Fruit fly (Drosophila melanogaster): ENCODE measurements around the gene CG45075.
A peak's percentile ranks its signal among the peaks of the same experiment; 100 is the strongest.

dm6 chr2L:6090365-6090764, 847 bp upstream of the CG45075 start:
- TF ChIP-seq CG12104 (GFP tag; optimal IDR thresholded peaks at IDR 0.05): no peak
- TF ChIP-seq cas (GFP tag; IDR thresholded peaks at IDR 0.05): no peak
- no peak for TF ChIP-seq CG16813 (GFP tag; IDR thresholded peaks at IDR 0.05; ENCODE audit: partially characterized antibody)
- no peak for TF ChIP-seq CG3065 (GFP tag; optimal IDR thresholded peaks at IDR 0.05)
- no peak; the same call in 1 of the 2 replicates for TF ChIP-seq amos (GFP tag; IDR thresholded peaks at IDR 0.05; ENCODE audit: partially characterized antibody)
- no peak for TF ChIP-seq wek (GFP tag; optimal IDR thresholded peaks at IDR 0.05)
- TF ChIP-seq CG13287 (GFP tag; IDR thresholded peaks at IDR 0.05; ENCODE audit: partially characterized antibody): no peak
- TF ChIP-seq vvl (GFP tag; IDR thresholded peaks at IDR 0.05): peak; percentile 19; the same call in 1 of the 2 replicates
- no peak for TF ChIP-seq CG4282 (GFP tag; optimal IDR thresholded peaks at IDR 0.05)

Data from whole organism, embryonic.